Fruit fly (Drosophila melanogaster) whole organism, embryonic: ENCODE results near the gene CG14431.

ENCODE experiments used
- Atf-2 ChIP-seq: fragments of 200-800 bp; sonication (Bioruptor generic); optimal IDR thresholded peaks from 2 replicates; lab custom pipeline; 2016; ENCODE audit warnings: missing biosample characterization, missing genetic modification characterization
- B-H2 ChIP-seq: fragments of 200-800 bp; sonication (Bioruptor generic); optimal IDR thresholded peaks from 2 replicates; lab custom pipeline; 2018; ENCODE audit warnings: missing biosample characterization, mild to moderate bottlenecking, missing genetic modification characterization
- Bdp1 ChIP-seq: fragments of 200-800 bp; sonication (Bioruptor generic); optimal IDR thresholded peaks from 3 replicates; lab custom pipeline; 2016; ENCODE audit warnings: missing biosample characterization, missing genetic modification characterization
- CG10431 ChIP-seq: fragments of 200-800 bp; sonication (Bioruptor generic); optimal IDR thresholded peaks from 3 replicates; lab custom pipeline; 2018; ENCODE audit warnings: missing biosample characterization, mild to moderate bottlenecking, missing genetic modification characterization
- CG10462 ChIP-seq: fragments of 200-800 bp; sonication (Bioruptor generic); optimal IDR thresholded peaks from 2 replicates; lab custom pipeline; 2016; ENCODE audit warnings: missing biosample characterization, missing genetic modification characterization
- CG10979 ChIP-seq: fragments of 200-800 bp; sonication (Bioruptor generic); optimal IDR thresholded peaks from 2 replicates; lab custom pipeline; 2018; ENCODE audit warnings: missing biosample characterization, mild to moderate bottlenecking, missing genetic modification characterization, moderate library complexity
- CG12071 ChIP-seq: fragments of 200-800 bp; sonication (Bioruptor generic); optimal IDR thresholded peaks from 3 replicates; lab custom pipeline; 2018; ENCODE audit warnings: missing biosample characterization, mild to moderate bottlenecking, missing genetic modification characterization
- CG12104 ChIP-seq: fragments of 200-800 bp; sonication (Bioruptor generic); optimal IDR thresholded peaks from 3 replicates; lab custom pipeline; 2016; ENCODE audit warnings: missing biosample characterization, missing genetic modification characterization
- CG12236 ChIP-seq: fragments of 200-800 bp; sonication (Bioruptor generic); optimal IDR thresholded peaks from 2 replicates; lab custom pipeline; 2016; ENCODE audit warnings: missing biosample characterization, missing genetic modification characterization
- CG12299 ChIP-seq: fragments of 200-800 bp; sonication (Bioruptor generic); optimal IDR thresholded peaks from 2 replicates; lab custom pipeline; 2018; ENCODE audit warnings: missing biosample characterization, mild to moderate bottlenecking, missing genetic modification characterization
- CG12744 ChIP-seq: fragments of 200-800 bp; sonication (Bioruptor generic); optimal IDR thresholded peaks from 2 replicates; lab custom pipeline; 2016; ENCODE audit warnings: missing biosample characterization, missing genetic modification characterization
- CG13624 ChIP-seq: fragments of 200-800 bp; sonication (Bioruptor generic); optimal IDR thresholded peaks from 2 replicates; lab custom pipeline; 2016; ENCODE audit warnings: missing biosample characterization, missing genetic modification characterization
- CG13894 ChIP-seq: fragments of 200-800 bp; sonication (Bioruptor generic); optimal IDR thresholded peaks from 3 replicates; lab custom pipeline; 2018; ENCODE audit warnings: missing biosample characterization, mild to moderate bottlenecking, missing genetic modification characterization, moderate library complexity
- CG1603 ChIP-seq: fragments of 200-800 bp; sonication (Bioruptor generic); optimal IDR thresholded peaks from 2 replicates; lab custom pipeline; 2019; ENCODE audit warnings: missing biosample characterization, mild to moderate bottlenecking, missing genetic modification characterization, moderate library complexity
- CG16815 ChIP-seq: fragments of 200-800 bp; sonication (Bioruptor generic); optimal IDR thresholded peaks from 3 replicates; lab custom pipeline; 2017; ENCODE audit warnings: missing biosample characterization, mild to moderate bottlenecking, missing genetic modification characterization
- CG17568 ChIP-seq: fragments of 200-800 bp; sonication (Bioruptor generic); optimal IDR thresholded peaks from 2 replicates; lab custom pipeline; 2018; ENCODE audit warnings: missing biosample characterization, mild to moderate bottlenecking, missing genetic modification characterization, moderate library complexity
- CG17612 ChIP-seq: fragments of 200-800 bp; sonication (Bioruptor generic); IDR thresholded peaks from 2 replicates; pipeline ENCODE4 v1.3.6; 2022; ENCODE audit warnings: missing biosample characterization, missing genetic modification characterization
- CG2199 ChIP-seq: fragments of 200-800 bp; sonication (Bioruptor generic); IDR thresholded peaks from 3 replicates; pipeline ENCODE4 v1.3.6; 2022; ENCODE audit warnings: missing biosample characterization, missing genetic modification characterization
- CG32532 ChIP-seq: fragments of 200-800 bp; sonication (Bioruptor generic); IDR thresholded peaks from 2 replicates; pipeline ENCODE4 v1.3.6; 2022; ENCODE audit warnings: missing biosample characterization, missing genetic modification characterization
- CG32772 ChIP-seq: fragments of 200-800 bp; sonication (Bioruptor generic); IDR thresholded peaks from 2 replicates; pipeline ENCODE4 v1.3.6; 2022; ENCODE audit warnings: missing biosample characterization, missing genetic modification characterization
- CG33213 ChIP-seq: fragments of 200-800 bp; sonication (Bioruptor generic); optimal IDR thresholded peaks from 3 replicates; lab custom pipeline; 2016; ENCODE audit warnings: missing biosample characterization, missing genetic modification characterization
- CG3838 ChIP-seq: fragments of 200-800 bp; sonication (Bioruptor generic); optimal IDR thresholded peaks from 3 replicates; lab custom pipeline; 2016; ENCODE audit warnings: missing biosample characterization, missing genetic modification characterization
- CG4424 ChIP-seq: fragments of 200-800 bp; sonication (Bioruptor generic); optimal IDR thresholded peaks from 3 replicates; lab custom pipeline; 2016; ENCODE audit warnings: missing biosample characterization, missing genetic modification characterization
- CG6765 ChIP-seq: fragments of 200-800 bp; sonication (Bioruptor generic); optimal IDR thresholded peaks from 3 replicates; lab custom pipeline; 2017; ENCODE audit warnings: missing biosample characterization, mild to moderate bottlenecking, missing genetic modification characterization
- CHES-1-like ChIP-seq: fragments of 200-800 bp; sonication (Bioruptor generic); optimal IDR thresholded peaks from 2 replicates; lab custom pipeline; 2016; ENCODE audit warnings: missing biosample characterization, missing genetic modification characterization
- CrebB ChIP-seq: fragments of 200-800 bp; sonication (Bioruptor generic); optimal IDR thresholded peaks from 3 replicates; lab custom pipeline; 2018; ENCODE audit warnings: missing biosample characterization, mild to moderate bottlenecking, missing genetic modification characterization
- Drgx ChIP-seq: fragments of 200-800 bp; sonication (Bioruptor generic); IDR thresholded peaks from 2 replicates; pipeline ENCODE4 v1.3.6; 2022; ENCODE audit warnings: missing biosample characterization, missing genetic modification characterization
- Hey ChIP-seq: fragments of 200-800 bp; sonication (Bioruptor generic); optimal IDR thresholded peaks from 3 replicates; lab custom pipeline; 2018; ENCODE audit warnings: missing biosample characterization, mild to moderate bottlenecking, missing genetic modification characterization
- Max ChIP-seq: fragments of 200-800 bp; sonication (Bioruptor generic); optimal IDR thresholded peaks from 2 replicates; lab custom pipeline; 2016; ENCODE audit warnings: missing biosample characterization, mild to moderate bottlenecking, missing genetic modification characterization
- Meics ChIP-seq: fragments of 200-800 bp; sonication (Bioruptor generic); optimal IDR thresholded peaks from 2 replicates; lab custom pipeline; 2017; ENCODE audit warnings: missing biosample characterization, mild to moderate bottlenecking, missing genetic modification characterization
- Nf-YC ChIP-seq: fragments of 200-800 bp; optimal IDR thresholded peaks from 3 replicates; lab custom pipeline; 2019; ENCODE audit warnings: missing biosample characterization, mild to moderate bottlenecking, missing genetic modification characterization, moderate library complexity
- Optix ChIP-seq: fragments of 200-800 bp; sonication (Bioruptor generic); IDR thresholded peaks from 3 replicates; pipeline ENCODE4 v1.3.6; 2022; ENCODE audit warnings: missing biosample characterization, missing genetic modification characterization
- Rx ChIP-seq: fragments of 200-800 bp; sonication (Bioruptor generic); IDR thresholded peaks from 2 replicates; pipeline ENCODE4 v1.3.6; 2022; ENCODE audit warnings: missing biosample characterization, missing genetic modification characterization
- Tbp ChIP-seq: fragments of >200 bp; optimal IDR thresholded peaks from 2 replicates; lab custom pipeline; 2018; ENCODE audit warnings: missing biosample characterization, missing genetic modification characterization
- ara ChIP-seq: fragments of 200-800 bp; sonication (Bioruptor generic); IDR thresholded peaks from 2 replicates; pipeline ENCODE4 v1.3.6; 2022; ENCODE audit warnings: missing biosample characterization, missing genetic modification characterization
- bigmax ChIP-seq: fragments of 200-800 bp; sonication (Bioruptor generic); optimal IDR thresholded peaks from 2 replicates; lab custom pipeline; 2018; ENCODE audit warnings: missing biosample characterization, mild to moderate bottlenecking, missing genetic modification characterization
- cas ChIP-seq: fragments of 200-800 bp; sonication (Bioruptor generic); IDR thresholded peaks from 2 replicates; pipeline ENCODE4 v1.3.6; 2022; ENCODE audit warnings: missing biosample characterization, missing genetic modification characterization
- danr ChIP-seq: fragments of 200-800 bp; sonication (Bioruptor generic); IDR thresholded peaks from 2 replicates; pipeline ENCODE4 v1.3.6; 2022; ENCODE audit warnings: missing biosample characterization, missing genetic modification characterization
- dmrt99B ChIP-seq: fragments of 200-800 bp; sonication (Bioruptor generic); optimal IDR thresholded peaks from 2 replicates; lab custom pipeline; 2018; ENCODE audit warnings: missing biosample characterization, mild to moderate bottlenecking, missing genetic modification characterization, moderate library complexity
- en ChIP-seq: fragments of 200-800 bp; sonication (Bioruptor generic); optimal IDR thresholded peaks from 2 replicates; lab custom pipeline; 2016; ENCODE audit warnings: missing biosample characterization, missing genetic modification characterization
- fd102C ChIP-seq: fragments of 200-800 bp; sonication (Bioruptor generic); optimal IDR thresholded peaks from 2 replicates; lab custom pipeline; 2018; ENCODE audit warnings: missing biosample characterization, mild to moderate bottlenecking, missing genetic modification characterization, moderate library complexity
- ftz-f1 ChIP-seq: fragments of 200-800 bp; sonication (Bioruptor generic); optimal IDR thresholded peaks from 2 replicates; lab custom pipeline; 2016; ENCODE audit warnings: missing biosample characterization, missing genetic modification characterization
- fu2 ChIP-seq: fragments of 200-800 bp; sonication (Bioruptor generic); optimal IDR thresholded peaks from 2 replicates; lab custom pipeline; 2016; ENCODE audit warnings: missing biosample characterization, missing genetic modification characterization
- prd ChIP-seq, 3 experiments: fragments of >200 bp in 2 of 3; fragments of 200-800 bp in 1 of 3; sonication (Bioruptor generic) in 1 of 3; optimal IDR thresholded peaks in 2 of 3; IDR thresholded peaks in 1 of 3; 2 replicates in 2 of 3; 3 replicates in 1 of 3; pipeline versions ENCODE4 v1.3.6 to Lab custom; 2017 to 2022; ENCODE audit warnings: missing biosample characterization in 1 of 3, missing genetic modification characterization in 1 of 3
- psq ChIP-seq: fragments of 200-800 bp; sonication (Bioruptor generic); optimal IDR thresholded peaks from 2 replicates; lab custom pipeline; 2017; ENCODE audit warnings: missing biosample characterization, missing genetic modification characterization
- sim ChIP-seq: fragments of 200-800 bp; sonication (Bioruptor generic); IDR thresholded peaks from 2 replicates; pipeline ENCODE4 v1.3.6; 2022; ENCODE audit warnings: missing biosample characterization, missing genetic modification characterization
- slp2 ChIP-seq: fragments of 200-800 bp; sonication (Bioruptor generic); optimal IDR thresholded peaks from 2 replicates; lab custom pipeline; 2016; ENCODE audit warnings: missing biosample characterization, missing genetic modification characterization
- sob ChIP-seq: fragments of 200-800 bp; sonication (Bioruptor generic); IDR thresholded peaks from 2 replicates; pipeline ENCODE4 v1.3.6; 2022; ENCODE audit warnings: missing biosample characterization, missing genetic modification characterization
- tin ChIP-seq: fragments of 200-800 bp; sonication (Bioruptor generic); optimal IDR thresholded peaks from 3 replicates; lab custom pipeline; 2016; ENCODE audit warnings: missing biosample characterization, missing genetic modification characterization
- zen ChIP-seq: fragments of 200-800 bp; sonication (Bioruptor generic); optimal IDR thresholded peaks from 3 replicates; lab custom pipeline; 2018; ENCODE audit warnings: missing biosample characterization, mild to moderate bottlenecking, missing genetic modification characterization, moderate library complexity
- zen2 ChIP-seq: fragments of 200-800 bp; sonication (Bioruptor generic); IDR thresholded peaks from 3 replicates; pipeline ENCODE4 v1.3.6; 2022; ENCODE audit warnings: missing biosample characterization, missing genetic modification characterization; ENCODE audit not compliant: partially characterized antibody

The CG14431 gene

dm6 chrX:7014931-7015428 lies 106.9 kb downstream of the CG14431 start (continued):
- TF ChIP-seq Bdp1 (GFP tag; lab: Kevin White, UChicago) = no peak
- peak; percentile 59 for TF ChIP-seq CG1603 (tag; lab: Kevin White, UChicago)
- peak; percentile 8; the same call in 1 of the 2 replicates for TF ChIP-seq CG32772
- peak; percentile 59 for TF ChIP-seq sob (GFP tag; lab: Robert Waterston, UW)
- peak; percentile 39 for TF ChIP-seq Nf-YC (tag; lab: Kevin White, UChicago)
- TF ChIP-seq cas (GFP tag; lab: Robert Waterston, UW) = no peak
- TF ChIP-seq psq (GFP tag; lab: Kevin White, UChicago) = no peak
- TF ChIP-seq CG32532 (GFP tag; lab: Robert Waterston, UW) = peak; percentile 77
- no peak for TF ChIP-seq CHES-1-like
- no peak for TF ChIP-seq slp2
- TF ChIP-seq CG12236 = no peak
- no peak for TF ChIP-seq Hey (tag; lab: Kevin White, UChicago)
- no peak for TF ChIP-seq CG12071
- no peak for TF ChIP-seq ftz-f1 (GFP tag; lab: Kevin White, UChicago)
- TF ChIP-seq CG12744 (GFP tag; lab: Kevin White, UChicago) = no peak
- no peak for TF ChIP-seq fd102C (GFP tag; lab: Kevin White, UChicago)
- no peak for TF ChIP-seq CG3838 (GFP tag; lab: Kevin White, UChicago)
- 0 out of 2 replicates have a peak, but pooled peaks have one; percentile 5 for TF ChIP-seq Rx (GFP tag; lab: Robert Waterston, UW)
- TF ChIP-seq ara = no peak; the same call in none of the 2 replicates
- no peak for TF ChIP-seq CrebB
- no peak for TF ChIP-seq Optix
- peak; percentile 40 for TF ChIP-seq Drgx
- no peak for TF ChIP-seq Tbp
- TF ChIP-seq fu2 = no peak
- peak; percentile 52 for TF ChIP-seq B-H2 (GFP tag; lab: Kevin White, UChicago)
- TF ChIP-seq Atf-2 = no peak
- peak; percentile 56 for TF ChIP-seq CG13624 (GFP tag; lab: Kevin White, UChicago)
- TF ChIP-seq CG17612 = no peak; the same call in 1 of the 2 replicates
- no peak for TF ChIP-seq prd (optimal IDR thresholded peaks at IDR 0.05; lab: Kevin White, UChicago)
- peak; percentile 62 for TF ChIP-seq prd (GFP tag; IDR thresholded peaks at IDR 0.05; lab: Robert Waterston, UW)
- TF ChIP-seq CG10462 (GFP tag; lab: Kevin White, UChicago) = no peak
- no peak for TF ChIP-seq bigmax (GFP tag; lab: Kevin White, UChicago)
- no peak; the same call in 2 of the 3 replicates for TF ChIP-seq CG2199 (GFP tag; lab: Robert Waterston, UW)
- peak; percentile 9 for TF ChIP-seq CG13894
- peak; percentile 61 for TF ChIP-seq dmrt99B
- no peak for TF ChIP-seq danr (GFP tag; lab: Robert Waterston, UW)
- TF ChIP-seq CG16815 (GFP tag; lab: Kevin White, UChicago) = no peak
- TF ChIP-seq CG4424 (GFP tag; lab: Kevin White, UChicago) = peak; percentile 20
- no peak for TF ChIP-seq sim (GFP tag; lab: Robert Waterston, UW)
- no peak for TF ChIP-seq CG12104 (GFP tag; lab: Kevin White, UChicago)
- TF ChIP-seq CG12299 (tag; lab: Kevin White, UChicago) = peak; percentile 15
- peak; percentile 26 for TF ChIP-seq CG10979 (tag; lab: Kevin White, UChicago)
- no peak for TF ChIP-seq CG17568
- no peak for TF ChIP-seq zen (tag; lab: Kevin White, UChicago)
- peak; percentile 70 for TF ChIP-seq CG33213
- peak; percentile 44 for TF ChIP-seq en (GFP tag; lab: Kevin White, UChicago)
- peak; percentile 11 for TF ChIP-seq CG6765
- TF ChIP-seq Meics (GFP tag; lab: Kevin White, UChicago) = peak; percentile 42
- TF ChIP-seq tin = peak; percentile 41
- no peak for TF ChIP-seq CG10431 (GFP tag; lab: Kevin White, UChicago)
- no peak for TF ChIP-seq Max
- peak; percentile 52; the same call in 2 of the 3 replicates for TF ChIP-seq zen2 (GFP tag; lab: Robert Waterston, UW)
